Worm (Caenorhabditis elegans) whole organism, young adult: Measurements from ENCODE around the gene jip-1.

Experiments used
- B0336.3 ChIP-seq: fragments of 200-800 bp; sonication (Bioruptor generic); IDR thresholded peaks from 2 replicates; pipeline ENCODE4 v1.3.6; 2022; ENCODE audit warnings: missing genetic modification characterization, missing compliant biosample characterization
- C06A6.2 ChIP-seq: fragments of 200-800 bp; sonication (Bioruptor generic); conservative IDR thresholded peaks from 2 replicates; pipeline ENCODE4 v1.3.6; 2022; ENCODE audit warnings: missing genetic modification characterization, missing compliant biosample characterization
- D2030.7 ChIP-seq: fragments of 200-800 bp; sonication (Bioruptor generic); IDR thresholded peaks from 2 replicates; pipeline ENCODE4 v1.3.6; 2022; ENCODE audit warnings: missing genetic modification reagents, missing genetic modification characterization, missing compliant biosample characterization
- F33H1.4 ChIP-seq: fragments of 200-800 bp; sonication (Bioruptor generic); IDR thresholded peaks from 2 replicates; pipeline ENCODE4 v1.3.6; 2022; ENCODE audit warnings: missing genetic modification reagents, missing genetic modification characterization, missing compliant biosample characterization
- F49E8.2 ChIP-seq: sonication (generic microtip); optimal IDR thresholded peaks from 3 replicates; lab custom pipeline; 2017; ENCODE audit warnings: missing genetic modification characterization, mild to moderate bottlenecking, missing compliant biosample characterization, antibody characterized with exemption, moderate library complexity; ENCODE audit not compliant: insufficient read depth
- F57A8.1 ChIP-seq: fragments of 200-800 bp; sonication (Bioruptor generic); optimal IDR thresholded peaks from 2 replicates; lab custom pipeline; 2018; ENCODE audit warnings: mild to moderate bottlenecking, missing genetic modification characterization, moderate library complexity, missing compliant biosample characterization
- T07F8.4 ChIP-seq: sonication (generic microtip); optimal IDR thresholded peaks from 2 replicates; lab custom pipeline; 2016; ENCODE audit warnings: mild to moderate bottlenecking, missing genetic modification characterization, moderate library complexity, missing compliant biosample characterization
- Y79H2A.3 ChIP-seq: fragments of 200-800 bp; sonication (Bioruptor generic); conservative IDR thresholded peaks from 2 replicates; pipeline ENCODE4 v1.3.6; 2022; ENCODE audit warnings: missing genetic modification reagents, missing genetic modification characterization, missing compliant biosample characterization
- akir-1 ChIP-seq: fragments of 200-800 bp; sonication (Bioruptor generic); optimal IDR thresholded peaks from 2 replicates; lab custom pipeline; 2018; ENCODE audit warnings: mild to moderate bottlenecking, missing genetic modification characterization, moderate library complexity, missing compliant biosample characterization
- ama-1 ChIP-seq, 3 experiments: fragments of 150-350 bp in 1 of 3; sonication (generic microtip) in 2 of 3; optimal IDR thresholded peaks; 2 replicates each; lab custom pipeline; 2014 to 2018; ENCODE audit warnings: missing biosample characterization in 2 of 3, missing genetic modification characterization in 2 of 3, missing genetic modification reagents in 2 of 3
- aptf-2 ChIP-seq: fragments of 200-800 bp; sonication (Bioruptor generic); conservative IDR thresholded peaks from 2 replicates; pipeline ENCODE4 v1.3.6; 2022; ENCODE audit warnings: missing genetic modification reagents, missing genetic modification characterization, missing compliant biosample characterization
- aptf-3 ChIP-seq: fragments of 200-800 bp; sonication (Bioruptor generic); IDR thresholded peaks from 2 replicates; pipeline ENCODE4 v1.3.6; 2022; ENCODE audit warnings: missing genetic modification characterization, missing compliant biosample characterization
- attf-6 ChIP-seq: fragments of 200-800 bp; sonication (Bioruptor generic); IDR thresholded peaks from 2 replicates; pipeline ENCODE4 v1.3.6; 2022; ENCODE audit warnings: missing genetic modification reagents, missing genetic modification characterization, missing compliant biosample characterization
- bed-1 ChIP-seq: fragments of 200-800 bp; sonication (Bioruptor generic); IDR thresholded peaks from 2 replicates; pipeline ENCODE4 v1.3.6; 2022; ENCODE audit warnings: missing genetic modification reagents, missing genetic modification characterization, missing compliant biosample characterization
- bed-2 ChIP-seq: fragments of 200-800 bp; sonication (Bioruptor generic); IDR thresholded peaks from 2 replicates; pipeline ENCODE4 v1.3.6; 2022; ENCODE audit warnings: missing genetic modification reagents, missing genetic modification characterization, missing compliant biosample characterization
- ccch-3 ChIP-seq: fragments of 200-800 bp; sonication (Bioruptor generic); optimal IDR thresholded peaks from 2 replicates; lab custom pipeline; 2018; ENCODE audit warnings: mild to moderate bottlenecking, missing genetic modification characterization, missing compliant biosample characterization
- cebp-2 ChIP-seq: fragments of 200-800 bp; sonication (Bioruptor generic); IDR thresholded peaks from 2 replicates; pipeline ENCODE4 v1.3.6; 2022; ENCODE audit warnings: missing genetic modification characterization, missing compliant biosample characterization
- ceh-91 ChIP-seq: fragments of 200-800 bp; sonication (Bioruptor generic); IDR thresholded peaks from 2 replicates; pipeline ENCODE4 v1.3.6; 2022; ENCODE audit warnings: missing genetic modification reagents, missing genetic modification characterization, missing compliant biosample characterization
- dpff-1 ChIP-seq: sonication (generic microtip); optimal IDR thresholded peaks from 2 replicates; lab custom pipeline; 2017; ENCODE audit warnings: mild to moderate bottlenecking, missing genetic modification characterization, missing compliant biosample characterization
- dpl-1 ChIP-seq: fragments of 150-350 bp; optimal IDR thresholded peaks from 2 replicates; lab custom pipeline; 2014; ENCODE audit warnings: missing biosample characterization, missing genetic modification reagents, missing genetic modification characterization
- ets-4 ChIP-seq: fragments of 200-800 bp; sonication (Bioruptor generic); optimal IDR thresholded peaks from 2 replicates; lab custom pipeline; 2018; ENCODE audit warnings: mild to moderate bottlenecking, missing genetic modification characterization, missing compliant biosample characterization
- gei-17 ChIP-seq: fragments of 200-800 bp; sonication (Bioruptor generic); optimal IDR thresholded peaks from 2 replicates; lab custom pipeline; 2018; ENCODE audit warnings: mild to moderate bottlenecking, missing genetic modification characterization, missing compliant biosample characterization
- him-1 ChIP-seq: sonication (generic microtip); optimal IDR thresholded peaks from 2 replicates; lab custom pipeline; 2016; ENCODE audit warnings: missing genotype, missing genetic modification reagents, missing genetic modification characterization, missing compliant biosample characterization
- hmg-1.2 ChIP-seq: fragments of 200-800 bp; sonication (Bioruptor generic); IDR thresholded peaks from 2 replicates; pipeline ENCODE4 v1.3.6; 2022; ENCODE audit warnings: missing genetic modification reagents, missing genetic modification characterization, missing compliant biosample characterization
- hsf-1 ChIP-seq: fragments of 200-800 bp; sonication (Bioruptor generic); IDR thresholded peaks from 2 replicates; pipeline ENCODE4 v1.3.6; 2022; ENCODE audit warnings: missing genetic modification reagents, missing genetic modification characterization, missing compliant biosample characterization
- lir-1 ChIP-seq: fragments of 200-800 bp; sonication (Bioruptor generic); conservative IDR thresholded peaks from 2 replicates; pipeline ENCODE4 v1.3.6; 2022; ENCODE audit warnings: missing genetic modification reagents, missing genetic modification characterization, missing compliant biosample characterization
- madf-3 ChIP-seq: fragments of 200-800 bp; sonication (Bioruptor generic); IDR thresholded peaks from 2 replicates; pipeline ENCODE4 v1.3.6; 2022; ENCODE audit warnings: missing genetic modification reagents, missing genetic modification characterization, missing compliant biosample characterization
- mel-28 ChIP-seq: sonication (generic microtip); optimal IDR thresholded peaks from 2 replicates; lab custom pipeline; 2016; ENCODE audit warnings: borderline replicate concordance, mild to moderate bottlenecking, missing genetic modification characterization, missing compliant biosample characterization
- nfya-2 ChIP-seq: fragments of 200-800 bp; sonication (Bioruptor generic); IDR thresholded peaks from 2 replicates; pipeline ENCODE4 v1.3.6; 2022; ENCODE audit warnings: missing genetic modification reagents, missing genetic modification characterization, missing compliant biosample characterization
- nhr-27 ChIP-seq: fragments of 200-800 bp; sonication (Bioruptor generic); optimal IDR thresholded peaks from 2 replicates; lab custom pipeline; 2018; ENCODE audit warnings: mild to moderate bottlenecking, missing genetic modification characterization, moderate library complexity, missing compliant biosample characterization
- pha-4 ChIP-seq: fragments of 150-350 bp; sonication (generic microtip); optimal IDR thresholded peaks from 2 replicates; lab custom pipeline; 2014; ENCODE audit warnings: missing biosample characterization, missing genetic modification reagents, missing genetic modification characterization
- snpc-3.4 ChIP-seq: sonication (generic microtip); optimal IDR thresholded peaks from 2 replicates; lab custom pipeline; 2017; ENCODE audit warnings: missing genetic modification characterization, mild to moderate bottlenecking, missing compliant biosample characterization, antibody characterized with exemption, moderate library complexity, missing genotype, missing genetic modification reagents
- zim-3 ChIP-seq: sonication (generic microtip); optimal IDR thresholded peaks from 2 replicates; lab custom pipeline; 2017; ENCODE audit warnings: mild to moderate bottlenecking, missing genetic modification characterization, moderate library complexity, missing compliant biosample characterization
- ztf-28 ChIP-seq: fragments of 200-800 bp; sonication (Bioruptor generic); IDR thresholded peaks from 2 replicates; pipeline ENCODE4 v1.3.6; 2022; ENCODE audit warnings: missing genetic modification reagents, missing genetic modification characterization, missing compliant biosample characterization

Gene jip-1

DNA sequence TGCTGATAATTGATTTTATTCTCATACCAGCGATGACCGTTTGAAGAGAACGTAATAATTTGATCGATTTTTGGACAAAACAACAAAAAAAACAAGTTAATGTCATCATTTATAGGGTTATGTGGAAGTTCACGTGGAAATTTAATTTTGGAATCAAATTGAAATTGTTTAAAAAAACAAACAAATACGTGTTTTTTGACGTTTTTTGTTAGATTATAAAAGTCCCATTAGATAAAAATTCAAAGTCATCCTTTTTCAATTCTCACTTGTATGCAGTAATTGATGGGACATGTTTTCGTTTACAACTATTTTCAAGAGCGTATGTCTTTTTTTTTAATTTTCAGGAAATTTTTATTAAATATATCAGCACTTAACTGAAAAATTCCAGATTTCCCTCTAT, 41.3 kb upstream of the jip-1 start, which contains the start of the genes Y57G7A.6 and Y57G7A.3 (continued):
- TF ChIP-seq C06A6.2 (GFP tag; lab: Robert Waterston, UW): no peak
- TF ChIP-seq, all 124 proteins: peak for 0

DNA sequence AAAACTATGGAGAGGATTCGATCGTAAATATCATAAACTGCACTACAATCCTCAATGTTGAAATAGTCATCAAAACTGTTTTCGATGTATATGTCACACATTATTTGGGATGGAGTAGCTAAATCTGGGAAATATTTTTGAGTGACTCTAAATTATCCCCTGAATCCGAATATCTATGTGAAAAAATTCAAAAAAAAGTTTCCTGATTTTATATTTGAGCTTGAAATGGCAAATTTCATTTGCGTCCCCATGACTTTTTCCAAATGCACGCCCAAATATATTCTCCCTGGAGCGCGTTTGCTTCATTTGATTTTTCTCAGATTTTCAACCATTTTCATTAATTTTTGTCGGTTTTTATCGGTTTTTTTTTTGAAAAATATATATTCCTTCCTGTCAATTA, 33.6 kb upstream of the jip-1 start, which contains the start of gene srz-64:
srz-64 (minus strand) TSS at position 101 of the 400 bp plus-strand sequence.
- no peak for TF ChIP-seq ets-4 (GFP tag; lab: Kevin White, UChicago)
- no peak for TF ChIP-seq zim-3 (tag; lab: Kevin White, UChicago)
- TF ChIP-seq aptf-2: no peak
- no peak for TF ChIP-seq dpl-1
- no peak for TF ChIP-seq him-1 (tag; lab: Kevin White, UChicago)
- no peak for TF ChIP-seq F49E8.2 (tag; lab: Kevin White, UChicago)
- TF ChIP-seq cebp-2 (GFP tag; lab: Robert Waterston, UW): no peak
- no peak for TF ChIP-seq snpc-3.4 (tag; lab: Kevin White, UChicago)
- TF ChIP-seq Y79H2A.3 (GFP tag; lab: Robert Waterston, UW): no peak
- no peak for TF ChIP-seq bed-2
- TF ChIP-seq D2030.7 (GFP tag; lab: Robert Waterston, UW): no peak
- TF ChIP-seq F33H1.4: no peak
- TF ChIP-seq lir-1 (GFP tag; lab: Robert Waterston, UW): no peak
- no peak for TF ChIP-seq ztf-28 (GFP tag; lab: Robert Waterston, UW)
- TF ChIP-seq ama-1 (optimal IDR thresholded peaks at IDR 0.05; lab: Kevin White, UChicago): no peak
- TF ChIP-seq ama-1 (GFP tag; optimal IDR thresholded peaks at IDR 0.05; lab: Kevin White, UChicago): no peak
- TF ChIP-seq akir-1 (GFP tag; lab: Kevin White, UChicago): no peak

ce11 chrII:1295776-1296175, 31.0 kb upstream of the jip-1 start, which contains the start of gene Y57G7A.2:
Gene Y57G7A.2, plus strand, starts transcription at chrII:1296076.
- no peak for TF ChIP-seq gei-17 (GFP tag; lab: Kevin White, UChicago)
- TF ChIP-seq bed-1: no peak
- TF ChIP-seq F57A8.1 (GFP tag; lab: Kevin White, UChicago): no peak
- no peak for TF ChIP-seq T07F8.4
- no peak for TF ChIP-seq madf-3 (GFP tag; lab: Robert Waterston, UW)
- TF ChIP-seq ccch-3 (GFP tag; lab: Kevin White, UChicago): no peak
- TF ChIP-seq ceh-91 (GFP tag; lab: Robert Waterston, UW): no peak
- no peak for TF ChIP-seq pha-4 (tag; lab: Kevin White, UChicago)
- no peak for TF ChIP-seq Y79H2A.3 (GFP tag; lab: Robert Waterston, UW)
- no peak for TF ChIP-seq hmg-1.2 (GFP tag; lab: Robert Waterston, UW)
- no peak for TF ChIP-seq attf-6 (GFP tag; lab: Robert Waterston, UW)
- TF ChIP-seq nhr-27 (tag; lab: Kevin White, UChicago): no peak
- no peak for TF ChIP-seq nfya-2 (GFP tag; lab: Robert Waterston, UW)
- TF ChIP-seq aptf-3 (GFP tag; lab: Robert Waterston, UW): no peak
- no peak for TF ChIP-seq B0336.3 (GFP tag; lab: Robert Waterston, UW)
- no peak for TF ChIP-seq mel-28 (tag; lab: Kevin White, UChicago)
- TF ChIP-seq F33H1.4: no peak
- TF ChIP-seq, all 124 proteins: peak for 0

DNA sequence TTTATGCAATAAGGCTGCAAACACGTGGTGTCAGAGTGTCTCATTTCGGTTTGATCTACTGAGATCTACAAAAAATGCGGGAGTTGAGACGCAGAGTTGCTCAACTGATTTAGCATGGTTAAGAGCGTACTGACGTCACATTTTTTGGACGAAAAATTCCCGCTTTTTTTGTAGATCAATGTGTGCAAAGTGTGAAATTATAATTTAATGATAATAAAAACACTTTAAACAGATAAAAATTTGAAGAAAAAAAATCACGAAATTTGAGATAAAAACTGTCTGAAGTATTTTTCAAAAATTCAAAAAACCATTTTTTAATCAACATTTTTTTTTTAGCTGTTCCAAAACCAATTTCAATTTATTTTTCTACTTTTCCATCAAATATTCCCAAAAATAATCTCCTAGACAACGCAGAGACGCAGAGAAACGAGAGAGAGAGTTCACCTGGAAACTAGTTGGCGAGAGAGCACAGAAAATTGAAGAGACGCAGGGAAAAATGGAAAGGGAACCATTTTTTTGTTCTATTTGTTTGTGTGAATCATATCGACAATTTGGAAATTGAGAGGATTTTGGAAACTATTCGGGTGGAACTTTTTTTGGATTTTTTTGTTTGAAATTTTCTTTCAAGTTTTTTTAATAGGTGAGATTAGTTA, 29.6 kb upstream of the jip-1 start:
- TF ChIP-seq hmg-1.2 (GFP tag; lab: Robert Waterston, UW) (peak; percentile 82), hsf-1 (no peak), nhr-27 (tag; lab: Kevin White, UChicago) (no peak), bed-1 (no peak), dpff-1 (tag; lab: Kevin White, UChicago) (no peak)
